Worm (Caenorhabditis elegans): ENCODE measurements around the gene rnp-7.

rnp-7 gene

DNA sequence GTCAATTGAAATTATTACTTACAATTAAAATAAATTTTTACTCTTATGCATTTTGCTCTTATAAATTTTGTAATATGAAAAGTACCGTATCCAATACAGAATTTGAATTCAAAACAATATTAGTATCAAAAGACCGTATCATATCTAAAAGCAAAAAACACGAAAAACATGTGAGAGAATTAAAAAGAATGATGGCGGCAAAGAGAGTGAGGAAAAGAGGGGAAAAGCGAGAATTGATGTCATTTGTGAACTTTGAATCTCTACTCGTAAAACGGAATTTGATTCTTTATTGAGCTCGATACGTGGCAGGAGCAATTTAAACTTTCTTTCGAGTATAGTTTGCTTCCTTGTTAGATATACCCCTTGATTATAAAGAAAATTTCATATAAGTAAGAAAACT lies 6.4 kb downstream of the rnp-7 start (continued):
- no peak for TF ChIP-seq ceh-90 (tag; optimal IDR thresholded peaks at IDR 0.05)
- TF ChIP-seq blmp-1 (tag; optimal IDR thresholded peaks at IDR 0.05): peak; percentile 3
- TF ChIP-seq pag-3 (tag; optimal IDR thresholded peaks at IDR 0.05; ENCODE audit: borderline replicate concordance, insufficient read depth): no peak
- no peak for TF ChIP-seq mdl-1 (tag; optimal IDR thresholded peaks at IDR 0.05)
- no peak for TF ChIP-seq skn-1 (tag; optimal IDR thresholded peaks at IDR 0.05)
- TF ChIP-seq ets-5 (GFP tag; IDR thresholded peaks at IDR 0.05): no peak

DNA sequence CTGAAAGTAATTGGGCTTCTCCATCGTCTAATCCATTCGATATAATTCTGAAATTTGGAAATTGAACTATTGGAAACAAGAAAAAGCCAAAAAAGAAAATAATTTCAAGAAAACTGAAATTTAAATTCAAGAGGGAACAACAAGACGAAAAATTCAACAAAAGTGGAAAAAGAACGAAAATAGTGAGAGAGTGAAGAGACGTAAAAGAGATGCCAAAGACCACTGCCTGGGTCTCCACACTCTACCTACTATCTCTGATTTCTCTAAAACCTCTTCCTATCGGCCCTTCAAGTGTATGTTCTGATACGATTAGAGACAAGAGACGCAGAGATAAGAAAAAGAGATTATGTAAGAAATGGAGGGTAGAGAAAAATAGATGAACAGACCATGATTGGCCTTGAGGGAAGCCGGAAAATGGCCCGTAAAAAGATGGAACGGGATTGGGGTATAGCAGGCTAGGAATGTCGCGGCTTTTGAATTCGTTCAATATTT lies 7.2 kb downstream of the rnp-7 start, which contains the start of gene ogt-1:
Gene ogt-1 (minus strand): TSS at position 51 of the 492 bp plus-strand sequence.
- no peak for TF ChIP-seq nhr-76 (tag; optimal IDR thresholded peaks at IDR 0.05)
- TF ChIP-seq nhr-77 (tag; optimal IDR thresholded peaks at IDR 0.05): peak; percentile 71
- peak; percentile 83 to 91 for TF ChIP-seq efl-1 (optimal IDR thresholded peaks at IDR 0.05)
- peak; percentile 61 to 94 for TF ChIP-seq efl-1 (GFP tag; optimal IDR thresholded peaks at IDR 0.05 in 1 of 2)
- TF ChIP-seq sptf-1 (tag; optimal IDR thresholded peaks at IDR 0.05): no peak
- TF ChIP-seq rnt-1 (tag; optimal IDR thresholded peaks at IDR 0.05): peak; percentile 80
- peak; percentile 83 for TF ChIP-seq nhr-47 (tag; optimal IDR thresholded peaks at IDR 0.05)
- peak; percentile 90 for TF ChIP-seq nhr-20 (tag; optimal IDR thresholded peaks at IDR 0.05)
- peak; percentile 32 for TF ChIP-seq egl-13 (tag; optimal IDR thresholded peaks at IDR 0.05)
- peak; percentile 76 for TF ChIP-seq nhr-90 (tag; optimal IDR thresholded peaks at IDR 0.05; ENCODE audit: poor library complexity)
- no peak for TF ChIP-seq zip-4 (GFP tag; optimal IDR thresholded peaks at IDR 0.05)
- peak; percentile 57 to 89 (median 87) for TF ChIP-seq ceh-82 (tag; optimal IDR thresholded peaks at IDR 0.05)
- TF ChIP-seq sup-37 (GFP tag; optimal IDR thresholded peaks at IDR 0.05): no peak
- peak; percentile 66 for TF ChIP-seq aly-2 (tag; optimal IDR thresholded peaks at IDR 0.05)
- peak; percentile 62 for TF ChIP-seq irx-1 (tag; optimal IDR thresholded peaks at IDR 0.05)
- peak; percentile 69 for TF ChIP-seq C16A3.4 (tag; optimal IDR thresholded peaks at IDR 0.05)
- peak in 3 of 6 experiments; percentile 18 to 83 (median 78) for TF ChIP-seq elt-3 (tag; optimal IDR thresholded peaks at IDR 0.05)
- peak; percentile 77 for TF ChIP-seq nhr-237 (tag; optimal IDR thresholded peaks at IDR 0.05)
- peak; percentile 36 for TF ChIP-seq hpl-2 (GFP tag; optimal IDR thresholded peaks at IDR 0.05)
- peak; percentile 86 for TF ChIP-seq nhr-19 (GFP tag; conservative IDR thresholded peaks at IDR 0.05)
- peak; percentile 69 for TF ChIP-seq blmp-1 (tag; optimal IDR thresholded peaks at IDR 0.05)
- TF ChIP-seq ceh-63 (GFP tag; optimal IDR thresholded peaks at IDR 0.05): no peak
- TF ChIP-seq dpl-1 (GFP tag; optimal IDR thresholded peaks at IDR 0.05): peak; percentile 64 to 70 (median 66)
- TF ChIP-seq lin-14 (GFP tag; optimal IDR thresholded peaks at IDR 0.05): peak; percentile 97
- TF ChIP-seq tlp-1 (tag; optimal IDR thresholded peaks at IDR 0.05): no peak
- peak; percentile 94 for TF ChIP-seq snu-23 (GFP tag; optimal IDR thresholded peaks at IDR 0.05)
- TF ChIP-seq nhr-12 (tag; optimal IDR thresholded peaks at IDR 0.05): no peak
- peak; percentile 96 for TF ChIP-seq nhr-71 (tag; optimal IDR thresholded peaks at IDR 0.05)
- TF ChIP-seq pax-3 (tag; optimal IDR thresholded peaks at IDR 0.05): no peak
- peak; percentile 65 for TF ChIP-seq mef-2 (tag; optimal IDR thresholded peaks at IDR 0.05)
- TF ChIP-seq nhr-84 (tag; optimal IDR thresholded peaks at IDR 0.05): no peak
- TF ChIP-seq fkh-8 (tag; optimal IDR thresholded peaks at IDR 0.05): peak; percentile 46
- peak; percentile 74 for TF ChIP-seq nhr-11 (tag; optimal IDR thresholded peaks at IDR 0.05)
- no peak for TF ChIP-seq Y116A8C.19 (tag; optimal IDR thresholded peaks at IDR 0.05; ENCODE audit: borderline replicate concordance)
- TF ChIP-seq egl-27 (tag; optimal IDR thresholded peaks at IDR 0.05): peak; percentile 93 to 98
- TF ChIP-seq F16B12.6 (tag; optimal IDR thresholded peaks at IDR 0.05): peak; percentile 40
- TF ChIP-seq jun-1 (tag; optimal IDR thresholded peaks at IDR 0.05): peak; percentile 68
- peak; percentile 76 for TF ChIP-seq snpc-4 (tag; optimal IDR thresholded peaks at IDR 0.05)
- no peak for TF ChIP-seq alr-1 (tag; optimal IDR thresholded peaks at IDR 0.05; ENCODE audit: borderline replicate concordance)
- no peak for TF ChIP-seq hlh-4 (tag; optimal IDR thresholded peaks at IDR 0.05)
- TF ChIP-seq pag-3 (tag; optimal IDR thresholded peaks at IDR 0.05; ENCODE audit: borderline replicate concordance, insufficient read depth): peak; percentile 16
- TF ChIP-seq ama-1 (optimal IDR thresholded peaks at IDR 0.05): peak; percentile 84
- TF ChIP-seq lir-3 (tag; optimal IDR thresholded peaks at IDR 0.05; ENCODE audit: poor library complexity): peak; percentile 72
- TF ChIP-seq ceh-8 (GFP tag; optimal IDR thresholded peaks at IDR 0.05): peak; percentile 67
- no peak for TF ChIP-seq ces-1 (GFP tag; optimal IDR thresholded peaks at IDR 0.05)
- no peak for TF ChIP-seq vab-15 (tag; optimal IDR thresholded peaks at IDR 0.05)
